Worm (Caenorhabditis elegans): Measurements from ENCODE around the gene F40G9.8.
"Not testable (repeated sequence)": the region's sequence is repeated elsewhere in the genome, so short reads cannot be mapped to it uniquely, and the experiment has no call there.

Gene F40G9.8

ce11 chrIII:168376-168775 lies 3.7 kb upstream of the F40G9.8 start:
- TF ChIP-seq zfh-2 (GFP tag; conservative IDR thresholded peaks at IDR 0.05) (peak; percentile 82), egrh-3 (GFP tag; IDR thresholded peaks at IDR 0.05) (peak; percentile 85)

DNA sequence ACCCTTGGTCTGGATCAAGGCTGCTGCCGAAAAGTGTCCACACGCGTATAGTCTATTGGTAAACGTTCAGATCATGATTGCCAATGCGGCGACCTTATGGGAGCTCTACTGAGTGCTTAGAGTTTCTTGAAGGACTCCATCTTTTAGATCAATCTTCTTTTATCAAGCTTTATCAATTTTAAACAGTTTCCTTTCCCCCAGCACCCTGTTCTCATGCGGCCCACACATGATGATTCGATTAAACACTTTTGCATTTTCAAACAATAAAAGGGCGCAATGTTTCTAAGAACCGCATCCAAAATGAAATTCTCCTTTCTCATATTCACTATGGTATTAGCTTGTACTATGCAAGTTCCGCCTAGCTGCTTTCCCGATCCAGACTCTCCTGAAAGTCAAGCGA lies 715 bp upstream of the F40G9.8 start, which contains the start of gene F40G9.7:
F40G9.7 (plus strand) TSS at position 301 of the 400 bp plus-strand sequence.
- TF ChIP-seq lin-35 (GFP tag; optimal IDR thresholded peaks at IDR 0.05) (no peak), pbrm-1 (GFP tag; IDR thresholded peaks at IDR 0.05) (no peak), K12H6.12 (tag; optimal IDR thresholded peaks at IDR 0.05) (no peak), egrh-3 (GFP tag; IDR thresholded peaks at IDR 0.05) (no peak), madf-6 (GFP tag; IDR thresholded peaks at IDR 0.05) (no peak), nfya-1 (tag; optimal IDR thresholded peaks at IDR 0.05; ENCODE audit: borderline replicate concordance, insufficient read depth) (no peak), Y53F4B.3 (GFP tag; IDR thresholded peaks at IDR 0.05) (no peak), B0261.1 (tag; optimal IDR thresholded peaks at IDR 0.05) (no peak), Y56A3A.18 (GFP tag; IDR thresholded peaks at IDR 0.05) (no peak), fkh-3 (tag; optimal IDR thresholded peaks at IDR 0.05) (no peak), mes-4 (tag; optimal IDR thresholded peaks at IDR 0.05) (no peak), ztf-28 (GFP tag; IDR thresholded peaks at IDR 0.05) (no peak), ztf-26 (tag; optimal IDR thresholded peaks at IDR 0.05) (no peak), dox-1 (GFP tag; IDR thresholded peaks at IDR 0.05) (no peak), hlh-12 (tag; optimal IDR thresholded peaks at IDR 0.05) (no peak), ztf-18 (tag; optimal IDR thresholded peaks at IDR 0.05) (no peak)

DNA sequence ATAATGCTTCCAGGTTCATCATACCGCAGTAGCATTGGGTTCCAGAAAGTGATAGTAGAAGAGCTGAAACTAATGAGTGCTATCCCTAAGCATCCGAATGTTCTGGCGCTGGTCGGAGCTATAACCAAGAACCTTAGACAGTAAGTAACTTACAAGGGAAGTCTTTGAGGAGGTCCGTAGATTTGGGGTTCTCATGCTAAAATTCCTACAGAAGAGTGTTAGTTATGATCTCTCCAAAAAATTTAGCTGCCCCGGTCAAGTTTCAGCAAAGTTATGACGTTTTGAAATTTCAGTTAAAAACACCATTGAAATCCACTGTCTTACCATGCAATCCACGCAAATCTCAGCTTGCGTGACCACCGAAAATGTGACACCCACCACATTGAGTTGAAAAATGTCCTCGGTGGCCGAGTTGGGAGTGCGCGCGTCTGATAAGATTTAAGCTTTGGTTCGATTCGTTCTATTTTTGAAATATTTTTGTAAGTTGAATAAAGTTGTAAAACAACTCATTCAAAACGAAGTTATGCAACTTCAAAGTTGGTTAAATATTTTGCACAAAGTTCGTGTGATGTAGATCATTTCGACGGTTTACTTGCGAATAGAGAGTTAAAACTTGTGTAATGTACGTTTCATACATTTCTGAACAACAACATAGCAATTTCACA lies 3.8 kb downstream of the F40G9.8 start:
- peak; percentile 74 for TF ChIP-seq tbp1 (GFP tag; optimal IDR thresholded peaks at IDR 0.05)
- peak; percentile 43; the same call in 1 of the 2 replicates for TF ChIP-seq lin-26 (GFP tag; IDR thresholded peaks at IDR 0.05)
- TF ChIP-seq B0261.1 (tag; optimal IDR thresholded peaks at IDR 0.05) = peak; percentile 53
- TF ChIP-seq rpc-1 (optimal IDR thresholded peaks at IDR 0.05) = not testable (repeated sequence)
- TF ChIP-seq rpc-1 (tag; optimal IDR thresholded peaks at IDR 0.05) = peak; percentile 50

DNA sequence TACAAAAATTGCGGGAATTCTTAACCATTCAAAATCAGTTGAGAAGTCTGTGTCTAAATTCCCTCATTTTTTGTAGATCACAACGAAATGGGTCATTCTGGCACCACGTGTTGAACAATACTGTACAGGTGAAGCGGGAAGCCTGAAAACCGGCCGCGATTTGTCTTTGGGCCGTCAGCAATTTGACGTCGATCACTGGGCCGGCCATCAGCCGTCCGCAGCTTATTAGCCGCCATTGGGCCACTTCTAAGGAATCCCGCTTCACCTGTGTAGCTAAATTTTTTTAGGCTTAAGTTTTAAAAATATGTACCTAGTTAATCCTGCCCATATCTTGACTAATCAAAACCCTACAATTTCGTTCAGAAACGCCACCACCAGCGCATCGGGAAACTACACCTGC lies 5.0 kb downstream of the F40G9.8 start:
- TF ChIP-seq tbx-9 (tag; optimal IDR thresholded peaks at IDR 0.05; ENCODE audit: borderline replicate concordance) (no peak), madf-3 (GFP tag; IDR thresholded peaks at IDR 0.05) (0 out of 2 replicates have a peak, but pooled peaks have one; percentile 0), fkh-3 (tag; optimal IDR thresholded peaks at IDR 0.05) (peak; percentile 19), Y53G8AR.9 (GFP tag; conservative IDR thresholded peaks at IDR 0.05) (no peak), ekl-4 (GFP tag; IDR thresholded peaks at IDR 0.05) (peak; percentile 38; the same call in 1 of the 2 replicates), ccch-3 (GFP tag; optimal IDR thresholded peaks at IDR 0.05) (no peak), zfh-2 (GFP tag; conservative IDR thresholded peaks at IDR 0.05) (peak; percentile 63; the same call in 1 of the 2 replicates), F33H1.4 (GFP tag; IDR thresholded peaks at IDR 0.05) (no peak)

ce11 chrIII:159149-159548 lies 5.5 kb downstream of the F40G9.8 start:
- TF ChIP-seq ekl-4 (GFP tag; IDR thresholded peaks at IDR 0.05) = no peak
- TF ChIP-seq madf-3 (GFP tag; IDR thresholded peaks at IDR 0.05) = 0 out of 2 replicates have a peak, but pooled peaks have one; percentile 39
- no peak for TF ChIP-seq lin-26 (GFP tag; IDR thresholded peaks at IDR 0.05)

- TF ChIP-seq zfh-2 (GFP tag; conservative IDR thresholded peaks at IDR 0.05) (peak; percentile 60; the same call in 1 of the 2 replicates), egrh-3 (GFP tag; IDR thresholded peaks at IDR 0.05) (peak; percentile 34; the same call in 1 of the 2 replicates), cebp-2 (GFP tag; IDR thresholded peaks at IDR 0.05) (no peak), nfya-2 (GFP tag; IDR thresholded peaks at IDR 0.05) (0 out of 2 replicates have a peak, but pooled peaks have one; percentile 33), egl-44 (GFP tag; IDR thresholded peaks at IDR 0.05) (no peak)
Measured at ce11 chrIII:157980-158379, 6.7 kb downstream of the F40G9.8 start.
